Fruit fly (Drosophila melanogaster) whole organism, embryonic: Measurements from ENCODE around the gene CG42487.

Experiments
- Awh ChIP-seq: fragments of 200-800 bp; sonication (Bioruptor generic); IDR thresholded peaks from 2 replicates; pipeline ENCODE4, ENCODE4 v1.3.6; 2022; ENCODE audit warnings: missing biosample characterization, missing genetic modification characterization
- B-H1 ChIP-seq: fragments of 200-800 bp; sonication (Bioruptor generic); IDR thresholded peaks from 3 replicates; pipeline ENCODE4 v1.3.6; 2022; ENCODE audit warnings: missing biosample characterization, missing genetic modification characterization
- Bdp1 ChIP-seq: fragments of 200-800 bp; sonication (Bioruptor generic); optimal IDR thresholded peaks from 3 replicates; lab custom pipeline; 2016; ENCODE audit warnings: missing biosample characterization, missing genetic modification characterization
- CG10147 ChIP-seq: fragments of 200-800 bp; sonication (Bioruptor generic); optimal IDR thresholded peaks from 2 replicates; lab custom pipeline; 2019; ENCODE audit warnings: missing biosample characterization, mild to moderate bottlenecking, missing genetic modification characterization, moderate library complexity
- CG10274 ChIP-seq: fragments of 200-800 bp; sonication (Bioruptor generic); optimal IDR thresholded peaks from 3 replicates; lab custom pipeline; 2017; ENCODE audit warnings: missing biosample characterization, mild to moderate bottlenecking, missing genetic modification characterization
- CG12071 ChIP-seq: fragments of 200-800 bp; sonication (Bioruptor generic); optimal IDR thresholded peaks from 3 replicates; lab custom pipeline; 2018; ENCODE audit warnings: missing biosample characterization, mild to moderate bottlenecking, missing genetic modification characterization
- CG12104 ChIP-seq: fragments of 200-800 bp; sonication (Bioruptor generic); optimal IDR thresholded peaks from 3 replicates; lab custom pipeline; 2016; ENCODE audit warnings: missing biosample characterization, missing genetic modification characterization
- CG12155 ChIP-seq: fragments of 200-800 bp; sonication (Bioruptor generic); optimal IDR thresholded peaks from 3 replicates; lab custom pipeline; 2016; ENCODE audit warnings: missing biosample characterization, missing genetic modification characterization
- CG15601 ChIP-seq: fragments of 200-800 bp; sonication (Bioruptor generic); optimal IDR thresholded peaks from 3 replicates; lab custom pipeline; 2019; ENCODE audit warnings: missing biosample characterization, mild to moderate bottlenecking, missing genetic modification characterization, moderate library complexity
- CG1647 ChIP-seq: fragments of 200-800 bp; sonication (Bioruptor generic); optimal IDR thresholded peaks from 3 replicates; lab custom pipeline; 2016; ENCODE audit warnings: missing biosample characterization, missing genetic modification characterization
- CG2120 ChIP-seq: fragments of 200-800 bp; sonication (Bioruptor generic); optimal IDR thresholded peaks from 3 replicates; lab custom pipeline; 2016; ENCODE audit warnings: missing biosample characterization, missing genetic modification characterization
- CG3726 ChIP-seq: fragments of 200-800 bp; sonication (Bioruptor generic); IDR thresholded peaks from 3 replicates; pipeline ENCODE4, ENCODE4 v1.3.6; 2022; ENCODE audit warnings: missing biosample characterization, missing genetic modification characterization
- CG42726 ChIP-seq: fragments of 200-800 bp; sonication (Bioruptor generic); IDR thresholded peaks from 2 replicates; pipeline ENCODE4 v1.3.6; 2022; ENCODE audit warnings: missing biosample characterization, missing genetic modification characterization; ENCODE audit not compliant: partially characterized antibody
- CG4854 ChIP-seq: fragments of 200-800 bp; sonication (Bioruptor generic); optimal IDR thresholded peaks from 2 replicates; lab custom pipeline; 2016; ENCODE audit warnings: missing biosample characterization, missing genetic modification characterization, inconsistent platforms
- CG6765 ChIP-seq: fragments of 200-800 bp; sonication (Bioruptor generic); optimal IDR thresholded peaks from 3 replicates; lab custom pipeline; 2017; ENCODE audit warnings: missing biosample characterization, mild to moderate bottlenecking, missing genetic modification characterization
- CG6854 ChIP-seq: fragments of 200-800 bp; sonication (Bioruptor generic); optimal IDR thresholded peaks from 3 replicates; lab custom pipeline; 2017; ENCODE audit warnings: missing biosample characterization, mild to moderate bottlenecking, missing genetic modification characterization
- CG7357 ChIP-seq: fragments of 200-800 bp; sonication (Bioruptor generic); IDR thresholded peaks from 3 replicates; pipeline ENCODE4 v1.3.6; 2022; ENCODE audit warnings: missing biosample characterization, missing genetic modification characterization
- CG8388 ChIP-seq: fragments of 200-800 bp; sonication (Bioruptor generic); optimal IDR thresholded peaks from 2 replicates; lab custom pipeline; 2019; ENCODE audit warnings: missing biosample characterization, mild to moderate bottlenecking, missing genetic modification characterization, moderate library complexity
- CG9609 ChIP-seq: fragments of 200-800 bp; sonication (Bioruptor generic); optimal IDR thresholded peaks from 3 replicates; lab custom pipeline; 2016; ENCODE audit warnings: missing biosample characterization, missing genetic modification characterization
- CG9817 ChIP-seq: fragments of 200-800 bp; sonication (Bioruptor generic); optimal IDR thresholded peaks from 2 replicates; lab custom pipeline; 2018; ENCODE audit warnings: missing biosample characterization, mild to moderate bottlenecking, missing genetic modification characterization, moderate library complexity
- CHES-1-like ChIP-seq: fragments of 200-800 bp; sonication (Bioruptor generic); optimal IDR thresholded peaks from 2 replicates; lab custom pipeline; 2016; ENCODE audit warnings: missing biosample characterization, missing genetic modification characterization
- Dad ChIP-seq: fragments of 200-800 bp; sonication (Bioruptor generic); optimal IDR thresholded peaks from 3 replicates; lab custom pipeline; 2016; ENCODE audit warnings: missing biosample characterization, missing genetic modification characterization
- Doc2 ChIP-seq: fragments of 200-800 bp; sonication (Bioruptor generic); IDR thresholded peaks from 2 replicates; pipeline ENCODE4 v1.3.6; 2022; ENCODE audit warnings: missing biosample characterization, missing genetic modification characterization
- HmgD ChIP-seq: fragments of 200-800 bp; sonication (Bioruptor generic); optimal IDR thresholded peaks from 3 replicates; lab custom pipeline; 2016; ENCODE audit warnings: missing biosample characterization, missing genetic modification characterization
- HmgZ ChIP-seq: fragments of 200-800 bp; sonication (Bioruptor generic); optimal IDR thresholded peaks from 2 replicates; lab custom pipeline; 2018; ENCODE audit warnings: missing biosample characterization, mild to moderate bottlenecking, missing genetic modification characterization
- Lhr ChIP-seq: fragments of 200-800 bp; sonication (Bioruptor generic); optimal IDR thresholded peaks from 3 replicates; lab custom pipeline; 2017; ENCODE audit warnings: mild to moderate bottlenecking, missing biosample characterization, missing genetic modification reagents, missing genetic modification characterization
- NC2α ChIP-seq: fragments of 200-800 bp; sonication (Bioruptor generic); optimal IDR thresholded peaks from 2 replicates; lab custom pipeline; 2016; ENCODE audit warnings: missing biosample characterization, missing genetic modification characterization
- Tbp ChIP-seq: fragments of >200 bp; optimal IDR thresholded peaks from 2 replicates; lab custom pipeline; 2018; ENCODE audit warnings: missing biosample characterization, missing genetic modification characterization
- Trl ChIP-seq, 3 experiments: fragments of >200 bp in 2 of 3; fragments of 200-800 bp in 1 of 3; sonication (Bioruptor generic) in 1 of 3; optimal IDR thresholded peaks; 2 replicates in 1 of 3; 3 replicates in 2 of 3; lab custom pipeline; 2016 to 2017; ENCODE audit warnings: missing biosample characterization in 1 of 3, missing genetic modification characterization in 1 of 3
- ap ChIP-seq: fragments of 200-800 bp; sonication (Bioruptor generic); IDR thresholded peaks from 2 replicates; pipeline ENCODE4 v1.3.6; 2022; ENCODE audit warnings: missing biosample characterization, missing genetic modification characterization
- corto ChIP-seq: fragments of 200-800 bp; sonication (Bioruptor generic); optimal IDR thresholded peaks from 2 replicates; lab custom pipeline; 2016; ENCODE audit warnings: missing biosample characterization, mild to moderate bottlenecking, missing genetic modification characterization, moderate library complexity
- cwo ChIP-seq: fragments of 200-800 bp; sonication (Bioruptor generic); optimal IDR thresholded peaks from 3 replicates; lab custom pipeline; 2017; ENCODE audit warnings: missing biosample characterization, missing genetic modification characterization, mild to moderate bottlenecking, moderate library complexity, missing genetic modification reagents
- dati ChIP-seq: fragments of 200-800 bp; sonication (Bioruptor generic); IDR thresholded peaks from 2 replicates; pipeline ENCODE4 v1.3.6; 2022; ENCODE audit warnings: missing biosample characterization, missing genetic modification characterization
- ems ChIP-seq: fragments of 200-800 bp; sonication (Bioruptor generic); optimal IDR thresholded peaks from 3 replicates; lab custom pipeline; 2016; ENCODE audit warnings: missing biosample characterization, missing genetic modification characterization
- gt ChIP-seq: fragments of 200-800 bp; sonication (Bioruptor generic); IDR thresholded peaks from 2 replicates; pipeline ENCODE4 v1.3.6; 2022; ENCODE audit warnings: missing biosample characterization, missing genetic modification characterization
- h ChIP-seq: fragments of >200 bp; optimal IDR thresholded peaks from 2 replicates; lab custom pipeline; 2017
- ind ChIP-seq: fragments of 200-800 bp; sonication (Bioruptor generic); optimal IDR thresholded peaks from 3 replicates; lab custom pipeline; 2016; ENCODE audit warnings: missing biosample characterization, missing genetic modification characterization
- kah ChIP-seq: fragments of 200-800 bp; sonication (Bioruptor generic); optimal IDR thresholded peaks from 2 replicates; lab custom pipeline; 2018; ENCODE audit warnings: missing biosample characterization, mild to moderate bottlenecking, missing genetic modification characterization
- kay ChIP-seq: fragments of 200-800 bp; sonication (Bioruptor generic); optimal IDR thresholded peaks from 2 replicates; lab custom pipeline; 2016; ENCODE audit warnings: missing biosample characterization, missing genetic modification characterization
- lilli ChIP-seq: fragments of 200-800 bp; sonication (Bioruptor generic); optimal IDR thresholded peaks from 3 replicates; lab custom pipeline; 2016; ENCODE audit warnings: missing biosample characterization, missing genetic modification characterization
- lmd ChIP-seq: fragments of 200-800 bp; sonication (Bioruptor generic); IDR thresholded peaks from 2 replicates; pipeline ENCODE4 v1.3.6; 2022; ENCODE audit warnings: missing biosample characterization, missing genetic modification characterization
- nerfin-2 ChIP-seq: fragments of 200-800 bp; sonication (Bioruptor generic); IDR thresholded peaks from 2 replicates; pipeline ENCODE4 v1.3.6; 2022; ENCODE audit warnings: missing biosample characterization, missing genetic modification characterization; ENCODE audit not compliant: partially characterized antibody
- nom ChIP-seq: fragments of 200-800 bp; sonication (Bioruptor generic); optimal IDR thresholded peaks from 2 replicates; lab custom pipeline; 2017; ENCODE audit warnings: missing biosample characterization, missing genetic modification characterization, mild to moderate bottlenecking, moderate library complexity, missing genetic modification reagents
- pan ChIP-seq, 4 experiments: fragments of >200 bp in 3 of 4; fragments of 200-800 bp in 1 of 4; sonication (Bioruptor generic) in 1 of 4; optimal IDR thresholded peaks in 3 of 4; IDR thresholded peaks in 1 of 4; 2 replicates each; pipeline versions ENCODE4 v1.3.6 to Lab custom; 2017 to 2022; ENCODE audit warnings: missing biosample characterization in 2 of 4, missing genetic modification characterization in 2 of 4, mixed read lengths in 1 of 4
- schlank ChIP-seq: fragments of 200-800 bp; sonication (Bioruptor generic); optimal IDR thresholded peaks from 2 replicates; lab custom pipeline; 2018; ENCODE audit warnings: missing biosample characterization, mild to moderate bottlenecking, missing genetic modification characterization
- slbo ChIP-seq: fragments of 200-800 bp; sonication (Bioruptor generic); IDR thresholded peaks from 2 replicates; pipeline ENCODE4 v1.3.6; 2022; ENCODE audit warnings: missing biosample characterization, missing genetic modification characterization
- tio ChIP-seq: fragments of 200-800 bp; sonication (Bioruptor generic); optimal IDR thresholded peaks from 2 replicates; lab custom pipeline; 2017; ENCODE audit warnings: missing biosample characterization, missing genetic modification characterization, inconsistent platforms
- toy ChIP-seq: fragments of 200-800 bp; sonication (Bioruptor generic); IDR thresholded peaks from 2 replicates; pipeline ENCODE4 v1.3.6; 2022; ENCODE audit warnings: missing biosample characterization, missing genetic modification characterization
- zen ChIP-seq: fragments of 200-800 bp; sonication (Bioruptor generic); optimal IDR thresholded peaks from 3 replicates; lab custom pipeline; 2018; ENCODE audit warnings: missing biosample characterization, mild to moderate bottlenecking, missing genetic modification characterization, moderate library complexity
- zen2 ChIP-seq: fragments of 200-800 bp; sonication (Bioruptor generic); IDR thresholded peaks from 3 replicates; pipeline ENCODE4 v1.3.6; 2022; ENCODE audit warnings: missing biosample characterization, missing genetic modification characterization; ENCODE audit not compliant: partially characterized antibody
- zf30C ChIP-seq: fragments of 200-800 bp; sonication (Bioruptor generic); optimal IDR thresholded peaks from 3 replicates; lab custom pipeline; 2018; ENCODE audit warnings: missing biosample characterization, mild to moderate bottlenecking, missing genetic modification characterization

CG42487 gene

DNA sequence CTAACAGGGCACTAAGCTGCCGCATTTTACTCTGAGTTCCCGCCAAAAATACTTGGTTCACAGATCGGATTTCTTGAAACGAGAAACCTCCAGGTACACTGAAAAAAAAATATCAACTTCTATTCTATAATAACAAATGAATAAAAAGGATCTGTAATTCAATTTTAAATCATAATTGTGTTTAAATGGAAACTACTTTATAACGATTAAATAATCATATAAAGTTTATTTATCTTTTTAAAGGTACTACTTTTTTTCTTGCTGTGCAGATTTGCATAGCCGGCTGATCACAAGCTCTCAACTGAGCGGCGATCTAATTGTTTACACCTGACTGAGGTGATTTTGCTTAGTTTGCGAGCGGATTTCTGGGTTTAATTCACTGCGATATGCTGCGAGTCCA lies 28.3 kb upstream of the CG42487 start (continued):
- TF ChIP-seq Trl (optimal IDR thresholded peaks at IDR 0.05; lab: Kevin White, UChicago) (no peak), Trl (GFP tag; optimal IDR thresholded peaks at IDR 0.05; lab: Kevin White, UChicago) (no peak), HmgZ (tag; lab: Kevin White, UChicago) (no peak), Tbp (GFP tag; lab: Kevin White, UChicago) (no peak), dati (GFP tag; lab: Robert Waterston, UW) (no peak), h (lab: Kevin White, UChicago) (no peak), CG9609 (GFP tag; lab: Kevin White, UChicago) (no peak), CG3726 (no peak), CG6854 (GFP tag; lab: Kevin White, UChicago) (no peak), zen (no peak), HmgD (no peak), gt (GFP tag; lab: Robert Waterston, UW) (no peak), ind (GFP tag; lab: Kevin White, UChicago) (peak; percentile 65), CG10147 (peak; percentile 69), ems (GFP tag; lab: Kevin White, UChicago) (no peak), CG15601 (tag; lab: Kevin White, UChicago) (no peak), ap (GFP tag; lab: Robert Waterston, UW) (peak; percentile 64), lmd (GFP tag; lab: Robert Waterston, UW) (peak; percentile 76), lilli (GFP tag; lab: Kevin White, UChicago) (peak; percentile 62), nerfin-2 (GFP tag; lab: Robert Waterston, UW) (no peak), zf30C (GFP tag; lab: Kevin White, UChicago) (peak; percentile 2), CG9817 (tag; lab: Kevin White, UChicago) (peak; percentile 70), CG42726 (no peak), Bdp1 (GFP tag; lab: Kevin White, UChicago) (no peak), tio (GFP tag; lab: Kevin White, UChicago) (peak; percentile 75), nom (GFP tag; lab: Kevin White, UChicago) (no peak), schlank (tag; lab: Kevin White, UChicago) (no peak), CG4854 (peak; percentile 35), CG1647 (GFP tag; lab: Kevin White, UChicago) (peak; percentile 27), CG7357 (GFP tag; lab: Robert Waterston, UW) (peak; percentile 39; the same call in 1 of the 3 replicates), CG8388 (GFP tag; lab: Kevin White, UChicago) (peak; percentile 68), kah (GFP tag; lab: Kevin White, UChicago) (no peak), pan (optimal IDR thresholded peaks at IDR 0.05; lab: Kevin White, UChicago) (no peak), pan (GFP tag; optimal IDR thresholded peaks at IDR 0.05 in 1 of 2, IDR thresholded peaks at IDR 0.05 in 1 of 2) (peak in 1 of 2 experiments; percentile 72), corto (GFP tag; lab: Kevin White, UChicago) (no peak), kay (GFP tag; lab: Kevin White, UChicago) (no peak), cwo (GFP tag; lab: Kevin White, UChicago) (peak; percentile 17), Dad (GFP tag; lab: Kevin White, UChicago) (no peak), B-H1 (GFP tag; lab: Robert Waterston, UW) (peak; percentile 17; the same call in 2 of the 3 replicates), CG6765 (GFP tag; lab: Kevin White, UChicago) (peak; percentile 46), Lhr (GFP tag; lab: Kevin White, UChicago) (no peak), CG2120 (GFP tag; lab: Kevin White, UChicago) (peak; percentile 73), slbo (GFP tag; lab: Robert Waterston, UW) (peak; percentile 90), Awh (GFP tag; lab: Robert Waterston, UW) (peak; percentile 38; the same call in 1 of the 2 replicates), CG12104 (GFP tag; lab: Kevin White, UChicago) (peak; percentile 62), CG10274 (no peak), CG12155 (GFP tag; lab: Kevin White, UChicago) (peak; percentile 57), NC2α (no peak), CHES-1-like (no peak), toy (GFP tag; lab: Robert Waterston, UW) (no peak), Doc2 (GFP tag; lab: Robert Waterston, UW) (no peak), CG12071 (GFP tag; lab: Kevin White, UChicago) (no peak), zen2 (GFP tag; lab: Robert Waterston, UW) (no peak)
